Fruit fly (Drosophila melanogaster) S2 (cell line): ENCODE results near the gene eIF5.

Source experiments
- CG8478 ChIP-seq: fragments of >200 bp; optimal IDR thresholded peaks from 2 replicates; lab custom pipeline; 2018
- CTCF ChIP-seq, 2 experiments: fragments of >200 bp; optimal IDR thresholded peaks; 2 replicates each; lab custom pipeline; 2018

The eIF5 gene

DNA sequence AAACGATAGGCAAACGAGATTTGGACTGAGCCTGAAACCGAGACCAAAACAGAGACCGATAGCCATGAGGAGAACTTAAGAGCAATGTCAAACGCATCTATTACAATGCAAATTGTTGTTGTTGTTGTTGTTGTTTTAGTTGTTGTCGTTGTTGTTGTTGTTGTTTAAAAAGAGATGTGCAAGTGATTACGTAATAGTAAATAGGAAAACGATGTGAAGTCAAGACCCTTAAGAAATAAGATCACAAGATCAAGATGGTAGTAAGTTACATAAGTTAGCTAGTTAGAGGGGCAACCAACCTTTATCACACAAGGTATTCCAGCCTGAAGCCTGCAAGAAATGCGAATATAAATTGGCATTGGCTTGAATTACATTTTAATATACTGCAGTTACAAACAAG, 41.7 kb downstream of the eIF5 start:
- TF ChIP-seq CG8478 (no peak), CTCF (optimal IDR thresholded peaks at IDR 0.05; lab: Kevin White, UChicago) (no peak)

DNA sequence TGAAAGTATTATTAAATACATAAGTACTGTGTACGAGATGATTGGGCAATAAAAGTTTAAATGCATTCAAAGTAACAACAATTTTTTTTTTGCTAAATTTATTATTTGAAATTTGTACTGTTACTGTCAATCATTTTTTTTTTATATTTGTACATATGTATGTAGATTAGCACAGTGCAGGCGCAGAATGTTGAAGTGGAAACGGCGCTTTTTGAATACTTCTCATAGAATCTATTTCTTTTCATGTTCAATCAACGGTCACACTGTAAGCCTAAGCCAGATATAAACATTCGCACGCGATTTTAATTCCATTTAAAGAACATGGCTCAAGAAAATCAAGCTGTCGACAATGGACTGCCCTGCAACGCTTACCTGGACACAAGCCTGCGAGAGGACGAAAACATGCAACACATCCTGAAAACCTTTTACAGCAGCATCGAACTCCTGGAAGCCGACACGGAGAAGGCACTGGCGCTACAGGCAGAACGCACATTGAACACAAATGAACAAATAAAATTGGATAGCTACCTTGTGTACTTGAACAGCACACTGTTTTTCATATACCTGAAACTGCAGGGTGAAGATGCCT, 46.9 kb downstream of the eIF5 start, which contains the start of gene Rrp47:
TSS of gene Rrp47 (plus strand) at position 163 of the 589 bp plus-strand sequence.
- TF ChIP-seq CTCF (optimal IDR thresholded peaks at IDR 0.05; lab: Kevin White, UChicago), result no peak
- TF ChIP-seq CG8478, result no peak

DNA sequence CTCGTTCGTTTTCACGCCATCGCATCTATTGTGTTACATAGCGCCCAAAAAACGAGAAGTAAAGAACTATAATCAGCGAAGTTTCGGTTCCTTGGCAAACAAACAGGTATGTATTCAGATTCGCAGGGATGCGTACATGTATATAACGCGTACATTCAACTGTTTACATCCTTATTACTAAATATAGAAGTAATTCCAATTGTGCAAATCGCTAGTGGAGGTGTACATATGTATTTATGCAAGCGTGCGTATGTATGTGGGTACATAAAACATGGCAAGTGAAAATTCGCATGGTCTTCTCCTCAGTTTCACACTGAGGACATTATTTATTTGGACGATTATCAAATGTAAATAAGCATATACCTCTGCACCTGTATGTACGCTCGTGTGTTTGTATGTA, 50.2 kb downstream of the eIF5 start:
- TF ChIP-seq CG8478 (no peak), CTCF (optimal IDR thresholded peaks at IDR 0.05; lab: Kevin White, UChicago) (no peak)

DNA sequence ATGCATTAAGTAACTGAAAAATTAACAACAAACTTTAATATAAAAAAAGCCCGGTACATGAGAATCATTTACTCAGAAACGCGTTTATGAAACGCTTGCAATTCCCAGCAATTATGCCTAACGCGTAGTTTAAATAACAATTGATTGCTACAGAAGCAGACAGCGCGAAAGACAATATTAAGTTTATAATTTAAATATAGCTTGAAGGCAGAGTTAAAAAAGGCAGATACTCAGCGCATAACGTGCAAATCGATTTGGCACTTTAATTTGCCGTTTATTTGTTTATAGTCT, 50.9 kb downstream of the eIF5 start, which contains the start of gene CG8924:
TSS of gene CG8924 (plus strand) at position 122 of the 291 bp plus-strand sequence.
- TF ChIP-seq CG8478, result no peak
- TF ChIP-seq CTCF (optimal IDR thresholded peaks at IDR 0.05; lab: Kevin White, UChicago), result no peak

DNA sequence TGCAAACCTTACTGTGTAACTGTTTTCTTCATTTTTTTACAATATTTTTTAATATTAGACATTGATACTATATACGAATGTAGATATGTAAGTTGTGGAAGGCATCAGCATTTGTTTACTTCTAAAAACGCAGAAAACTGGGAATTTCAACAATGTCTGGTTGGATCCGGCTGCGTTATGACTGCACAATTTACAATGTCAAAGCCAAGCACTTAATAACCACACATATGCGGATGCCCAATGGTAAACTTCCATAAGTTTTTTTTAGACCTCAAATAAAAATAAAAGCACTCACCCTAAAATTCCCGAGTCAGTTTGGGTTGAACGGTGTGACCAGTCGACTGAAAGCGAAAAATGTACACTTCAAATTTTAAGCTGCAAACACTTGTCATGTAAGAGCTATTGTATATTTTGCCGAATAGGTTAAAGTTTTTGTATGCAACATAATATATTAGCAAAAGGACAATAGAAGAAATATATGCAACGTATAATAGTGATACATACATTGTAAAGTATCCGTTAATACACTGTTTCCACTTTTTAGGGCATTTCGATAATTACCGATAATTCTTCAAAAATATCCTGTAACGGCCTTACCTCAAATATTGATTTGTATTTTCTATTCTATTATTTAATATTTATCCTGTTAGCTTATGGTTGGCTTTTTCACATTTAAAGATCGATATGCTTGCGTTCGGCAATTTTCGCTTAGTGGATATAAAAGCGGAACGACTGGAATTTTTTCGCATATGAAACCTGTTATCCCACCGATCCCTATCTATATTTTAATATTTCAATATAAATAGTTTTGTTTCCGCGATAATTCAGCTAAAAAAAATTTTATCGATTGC, 51.4 kb downstream of the eIF5 start, which contains the start of gene Stim:
TSS of gene Stim (minus strand) at position 347 of the 851 bp plus-strand sequence.
- TF ChIP-seq CTCF (optimal IDR thresholded peaks at IDR 0.05; lab: Kevin White, UChicago), result no peak
- no peak for TF ChIP-seq CG8478
